Worm (Caenorhabditis elegans) whole organism, midembryonic: ENCODE results near the gene F19B10.13.

Experiments used
- T22C8.4 ChIP-seq: fragments of 200-800 bp; sonication (Bioruptor generic); IDR thresholded peaks from 2 replicates; pipeline ENCODE4 v1.3.6; 2022; ENCODE audit warnings: missing genetic modification characterization, missing compliant biosample characterization
- cog-1 ChIP-seq: sonication (generic microtip); optimal IDR thresholded peaks from 2 replicates; lab custom pipeline; 2016; ENCODE audit warnings: missing genetic modification characterization, missing compliant biosample characterization
- flt-1 ChIP-seq: fragments of 200-800 bp; sonication (Bioruptor generic); IDR thresholded peaks from 2 replicates; pipeline ENCODE4 v1.3.6; 2022; ENCODE audit warnings: missing genetic modification characterization, missing compliant biosample characterization
- klf-2 ChIP-seq: fragments of 200-800 bp; sonication (Bioruptor generic); conservative IDR thresholded peaks from 2 replicates; pipeline ENCODE4 v1.3.6; 2022; ENCODE audit warnings: missing genetic modification reagents, missing genetic modification characterization, missing compliant biosample characterization
- med-1 ChIP-seq: sonication (generic microtip); optimal IDR thresholded peaks from 2 replicates; lab custom pipeline; 2017; ENCODE audit warnings: missing genetic modification characterization, mild to moderate bottlenecking, missing compliant biosample characterization, antibody characterized with exemption, missing genetic modification reagents; ENCODE audit not compliant: insufficient read depth
- ref-1 ChIP-seq: fragments of 200-800 bp; sonication (Bioruptor generic); conservative IDR thresholded peaks from 2 replicates; pipeline ENCODE4 v1.3.6; 2022; ENCODE audit warnings: missing genetic modification reagents, missing genetic modification characterization, missing compliant biosample characterization
- tab-1 ChIP-seq: fragments of 200-800 bp; sonication (Bioruptor generic); IDR thresholded peaks from 2 replicates; pipeline ENCODE4 v1.3.6; 2022; ENCODE audit warnings: missing genetic modification characterization, missing compliant biosample characterization
- ztf-23 ChIP-seq: fragments of 200-800 bp; sonication (Bioruptor generic); IDR thresholded peaks from 2 replicates; pipeline ENCODE4 v1.3.6; 2022; ENCODE audit warnings: missing genetic modification reagents, missing genetic modification characterization, missing compliant biosample characterization
- ztf-29 ChIP-seq: fragments of 200-800 bp; sonication (Bioruptor generic); IDR thresholded peaks from 2 replicates; pipeline ENCODE4 v1.3.6; 2022; ENCODE audit warnings: missing genetic modification reagents, missing genetic modification characterization, missing compliant biosample characterization

DNA sequence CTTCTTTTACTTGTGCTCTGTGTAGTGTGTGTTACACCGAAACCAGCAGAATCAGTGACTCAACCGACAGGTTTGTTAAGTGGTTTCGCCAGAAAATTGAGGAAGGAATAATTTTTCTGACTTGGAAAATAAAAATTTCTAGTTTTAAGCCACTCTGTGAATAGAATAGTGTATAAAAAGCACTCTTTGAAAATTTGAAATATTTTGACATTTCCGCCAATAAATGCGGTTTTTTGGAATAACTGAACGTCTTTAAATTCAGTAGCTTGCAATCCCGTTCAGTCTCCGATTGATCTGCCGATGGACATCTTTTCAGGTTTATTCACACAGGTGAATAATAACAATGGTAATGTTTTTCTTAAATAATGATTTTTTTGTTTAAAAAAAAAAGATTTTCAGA is 2.4 kb downstream of the F19B10.13 start, which contains the start of gene F19B10.3:
- TF ChIP-seq klf-2 (GFP tag; lab: Robert Waterston, UW) (no peak), med-1 (GFP tag; lab: Kevin White, UChicago) (no peak), ztf-23 (GFP tag; lab: Robert Waterston, UW) (no peak), ztf-29 (no peak), ref-1 (GFP tag; lab: Robert Waterston, UW) (no peak), cog-1 (tag; lab: Kevin White, UChicago) (no peak), tab-1 (no peak), flt-1 (GFP tag; lab: Robert Waterston, UW) (no peak), T22C8.4 (GFP tag; lab: Robert Waterston, UW) (no peak)
